Worm (Caenorhabditis elegans) whole organism, L3 larva: ENCODE measurements around the gene Y43B11AR.1.
A peak's percentile ranks its signal among the peaks of the same experiment; 100 is the strongest.

Experiments
- ZK546.5 ChIP-seq: sonication (generic microtip); optimal IDR thresholded peaks from 2 replicates; lab custom pipeline; 2017; ENCODE audit warnings: missing biosample characterization, missing genetic modification characterization
- ama-1 ChIP-seq: fragments of 150-350 bp; optimal IDR thresholded peaks from 2 replicates; lab custom pipeline; 2018
- ceh-28 ChIP-seq: fragments of 150-350 bp; optimal IDR thresholded peaks from 2 replicates; lab custom pipeline; 2014; ENCODE audit warnings: missing biosample characterization, missing genetic modification reagents, missing genetic modification characterization
- ceh-9 ChIP-seq: sonication (generic microtip); optimal IDR thresholded peaks from 2 replicates; lab custom pipeline; 2018; ENCODE audit warnings: missing biosample characterization, missing genetic modification characterization
- daf-12 ChIP-seq: fragments of 150-350 bp; optimal IDR thresholded peaks from 2 replicates; lab custom pipeline; 2014; ENCODE audit warnings: missing biosample characterization, missing genetic modification reagents, missing genetic modification characterization
- egl-27 ChIP-seq: sonication (generic microtip); optimal IDR thresholded peaks from 4 replicates; lab custom pipeline; 2017; ENCODE audit warnings: missing biosample characterization, missing genetic modification reagents, missing genetic modification characterization
- egl-5 ChIP-seq: fragments of 150-350 bp; optimal IDR thresholded peaks from 2 replicates; lab custom pipeline; 2017; ENCODE audit warnings: missing biosample characterization, missing genetic modification reagents, missing genetic modification characterization, inconsistent platforms
- elt-1 ChIP-seq: fragments of 150-350 bp; optimal IDR thresholded peaks from 2 replicates; lab custom pipeline; 2014; ENCODE audit warnings: missing biosample characterization, missing genetic modification characterization
- elt-2 ChIP-seq: sonication (generic microtip); optimal IDR thresholded peaks from 2 replicates; lab custom pipeline; 2016; ENCODE audit warnings: missing genetic modification reagents, mild to moderate bottlenecking, missing genetic modification characterization, missing compliant biosample characterization
- elt-3 ChIP-seq, 3 experiments: fragments of 150-350 bp in 1 of 3; sonication (generic microtip) in 2 of 3; optimal IDR thresholded peaks; 2 replicates in 2 of 3; 4 replicates in 1 of 3; lab custom pipeline; 2014 to 2017; ENCODE audit warnings: missing biosample characterization in 3 of 3, missing genetic modification characterization in 3 of 3
- eor-1 ChIP-seq, 2 experiments: fragments of 150-350 bp; optimal IDR thresholded peaks; 2 replicates each; lab custom pipeline; 2014 to 2018; ENCODE audit warnings: missing biosample characterization in 2 of 2, missing genetic modification characterization in 2 of 2
- fkh-10 ChIP-seq: sonication (generic microtip); optimal IDR thresholded peaks from 2 replicates; lab custom pipeline; 2017; ENCODE audit warnings: missing biosample characterization, missing genetic modification reagents, missing genetic modification characterization
- fos-1 ChIP-seq: fragments of 150-350 bp; optimal IDR thresholded peaks from 2 replicates; lab custom pipeline; 2014; ENCODE audit warnings: missing biosample characterization, missing genetic modification characterization
- hmg-11 ChIP-seq: sonication (generic microtip); optimal IDR thresholded peaks from 2 replicates; lab custom pipeline; 2016; ENCODE audit warnings: missing genetic modification characterization, missing compliant biosample characterization
- jun-1 ChIP-seq: fragments of 150-350 bp; optimal IDR thresholded peaks from 2 replicates; lab custom pipeline; 2014; ENCODE audit warnings: missing biosample characterization, missing genetic modification reagents, missing genetic modification characterization
- lin-39 ChIP-seq: fragments of 150-350 bp; optimal IDR thresholded peaks from 2 replicates; lab custom pipeline; 2018; ENCODE audit warnings: missing biosample characterization, missing genetic modification reagents, missing genetic modification characterization
- lsy-12 ChIP-seq: sonication (generic microtip); optimal IDR thresholded peaks from 2 replicates; lab custom pipeline; 2016; ENCODE audit warnings: mild to moderate bottlenecking, missing genetic modification characterization, missing compliant biosample characterization
- mdl-1 ChIP-seq: fragments of 150-350 bp; optimal IDR thresholded peaks from 2 replicates; lab custom pipeline; 2014; ENCODE audit warnings: missing biosample characterization, missing genetic modification characterization
- mml-1 ChIP-seq: fragments of 150-350 bp; sonication (generic microtip); optimal IDR thresholded peaks from 3 replicates; lab custom pipeline; 2014; ENCODE audit warnings: missing biosample characterization, missing genetic modification characterization
- nfya-1 ChIP-seq: sonication (generic microtip); optimal IDR thresholded peaks from 2 replicates; lab custom pipeline; 2017; ENCODE audit warnings: missing genetic modification characterization, mild to moderate bottlenecking, missing compliant biosample characterization, antibody characterized with exemption, moderate library complexity; ENCODE audit not compliant: insufficient read depth
- nhr-12 ChIP-seq: fragments of 150-350 bp; optimal IDR thresholded peaks from 2 replicates; lab custom pipeline; 2014; ENCODE audit warnings: missing biosample characterization, missing genetic modification characterization
- nhr-23 ChIP-seq: fragments of 150-350 bp; optimal IDR thresholded peaks from 2 replicates; lab custom pipeline; 2014; ENCODE audit warnings: missing biosample characterization, missing genetic modification reagents, missing genetic modification characterization
- nhr-237 ChIP-seq: fragments of 150-350 bp; optimal IDR thresholded peaks from 2 replicates; lab custom pipeline; 2014; ENCODE audit warnings: missing biosample characterization, missing genetic modification characterization
- nhr-25 ChIP-seq: sonication (generic microtip); optimal IDR thresholded peaks from 2 replicates; lab custom pipeline; 2017; ENCODE audit warnings: missing biosample characterization, missing genetic modification characterization
- nhr-28 ChIP-seq: fragments of 150-350 bp; optimal IDR thresholded peaks from 2 replicates; lab custom pipeline; 2014; ENCODE audit warnings: missing biosample characterization, missing genetic modification characterization
- nhr-43 ChIP-seq: sonication (generic microtip); optimal IDR thresholded peaks from 2 replicates; lab custom pipeline; 2016; ENCODE audit warnings: mild to moderate bottlenecking, missing genetic modification characterization, missing compliant biosample characterization; ENCODE audit not compliant: poor library complexity, severe bottlenecking
- nhr-67 ChIP-seq: fragments of 150-350 bp; optimal IDR thresholded peaks from 2 replicates; lab custom pipeline; 2014; ENCODE audit warnings: missing biosample characterization, missing genetic modification characterization
- nhr-76 ChIP-seq: fragments of 150-350 bp; sonication (generic microtip); optimal IDR thresholded peaks from 5 replicates; lab custom pipeline; 2014; ENCODE audit warnings: missing biosample characterization, missing genetic modification characterization
- nhr-77 ChIP-seq: fragments of 150-350 bp; optimal IDR thresholded peaks from 2 replicates; lab custom pipeline; 2014; ENCODE audit warnings: missing biosample characterization, missing genetic modification characterization
- pha-4 ChIP-seq: fragments of 150-350 bp; optimal IDR thresholded peaks from 2 replicates; lab custom pipeline; 2014; ENCODE audit warnings: missing biosample characterization, missing genetic modification reagents, missing genetic modification characterization
- pqm-1 ChIP-seq: fragments of 150-350 bp; optimal IDR thresholded peaks from 2 replicates; lab custom pipeline; 2017; ENCODE audit warnings: missing biosample characterization, missing genetic modification characterization, inconsistent platforms
- sea-2 ChIP-seq: fragments of 150-350 bp; sonication (generic microtip); optimal IDR thresholded peaks from 4 replicates; lab custom pipeline; 2014; ENCODE audit warnings: missing biosample characterization, missing genetic modification reagents, missing genetic modification characterization
- skn-1 ChIP-seq: fragments of 150-350 bp; optimal IDR thresholded peaks from 2 replicates; lab custom pipeline; 2014; ENCODE audit warnings: missing biosample characterization, missing genetic modification characterization
- tbx-2 ChIP-seq: sonication (generic microtip); optimal IDR thresholded peaks from 2 replicates; lab custom pipeline; 2016; ENCODE audit warnings: mild to moderate bottlenecking, missing genetic modification characterization, missing compliant biosample characterization
- unc-39 ChIP-seq: sonication (generic microtip); optimal IDR thresholded peaks from 4 replicates; lab custom pipeline; 2017; ENCODE audit warnings: missing biosample characterization, missing genetic modification characterization
- zag-1 ChIP-seq: fragments of 150-350 bp; optimal IDR thresholded peaks from 2 replicates; lab custom pipeline; 2014; ENCODE audit warnings: missing biosample characterization, missing genetic modification characterization
- ztf-4 ChIP-seq: fragments of 150-350 bp; optimal IDR thresholded peaks from 2 replicates; lab custom pipeline; 2014; ENCODE audit warnings: missing biosample characterization, missing genetic modification characterization

The Y43B11AR.1 gene

DNA sequence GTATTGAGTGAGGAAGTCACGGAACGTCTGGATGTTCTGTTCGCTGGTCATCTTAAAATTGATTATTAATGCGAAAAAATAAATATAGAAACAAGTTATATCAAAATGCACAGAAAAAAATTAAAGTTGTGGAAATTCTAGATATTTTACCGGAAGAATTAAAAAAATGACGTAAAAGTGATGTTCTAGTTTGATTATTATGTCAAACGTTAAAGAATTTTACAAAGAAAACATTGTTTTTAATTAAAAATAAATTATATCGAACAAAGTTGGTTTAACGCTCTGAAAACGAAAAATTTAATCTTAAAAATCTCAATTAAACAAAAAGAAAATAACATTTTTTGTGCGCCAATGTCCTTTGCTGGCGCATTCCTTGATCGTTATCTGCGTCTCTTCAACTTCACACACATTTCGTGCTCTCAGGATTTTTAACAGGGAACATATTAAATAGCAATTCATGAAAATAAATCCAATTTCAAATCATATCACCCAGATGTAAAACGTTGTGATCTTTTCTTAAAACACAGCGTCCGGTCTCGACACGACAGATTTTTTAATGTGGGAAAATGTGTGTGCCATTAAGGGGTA is 36.7 kb upstream of the Y43B11AR.1 start, which contains the start of gene tin-9.1 (continued):
- TF ChIP-seq ama-1 (lab: Kevin White, UChicago) (no peak), nhr-237 (tag; lab: Kevin White, UChicago) (no peak), skn-1 (tag; lab: Kevin White, UChicago) (no peak)

DNA sequence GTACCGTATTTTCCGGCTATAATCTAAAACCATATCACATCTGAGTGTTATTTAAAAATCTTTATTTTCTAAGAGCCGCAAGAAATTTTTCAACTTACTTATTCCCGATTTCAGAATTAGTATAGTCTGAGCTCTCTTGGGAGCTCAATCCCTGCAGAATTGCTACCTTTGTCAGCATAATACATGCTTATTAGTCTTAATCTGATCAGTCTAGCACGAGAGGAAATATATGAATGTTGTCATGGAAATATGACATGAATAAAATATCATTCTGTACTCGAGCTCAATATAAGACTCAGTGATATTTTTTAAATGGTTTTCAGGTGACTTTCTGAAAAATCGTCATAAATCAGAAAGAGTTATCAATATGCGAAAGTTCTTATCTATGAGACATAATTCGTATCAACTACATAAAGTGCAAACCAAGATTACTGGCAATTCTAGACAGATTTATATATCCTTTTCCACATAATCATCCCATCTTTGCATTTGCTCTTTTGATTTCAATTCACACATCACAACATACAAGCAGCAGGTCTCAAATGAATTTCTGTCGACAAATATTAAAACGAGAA is 35.9 kb upstream of the Y43B11AR.1 start:
- TF ChIP-seq daf-12 (tag; lab: Kevin White, UChicago): no peak
- peak; percentile 34 for TF ChIP-seq skn-1 (tag; lab: Kevin White, UChicago)
- peak; percentile 24 for TF ChIP-seq pqm-1 (tag; lab: Kevin White, UChicago)
- peak; percentile 59 for TF ChIP-seq elt-2
- TF ChIP-seq mml-1: no peak

DNA sequence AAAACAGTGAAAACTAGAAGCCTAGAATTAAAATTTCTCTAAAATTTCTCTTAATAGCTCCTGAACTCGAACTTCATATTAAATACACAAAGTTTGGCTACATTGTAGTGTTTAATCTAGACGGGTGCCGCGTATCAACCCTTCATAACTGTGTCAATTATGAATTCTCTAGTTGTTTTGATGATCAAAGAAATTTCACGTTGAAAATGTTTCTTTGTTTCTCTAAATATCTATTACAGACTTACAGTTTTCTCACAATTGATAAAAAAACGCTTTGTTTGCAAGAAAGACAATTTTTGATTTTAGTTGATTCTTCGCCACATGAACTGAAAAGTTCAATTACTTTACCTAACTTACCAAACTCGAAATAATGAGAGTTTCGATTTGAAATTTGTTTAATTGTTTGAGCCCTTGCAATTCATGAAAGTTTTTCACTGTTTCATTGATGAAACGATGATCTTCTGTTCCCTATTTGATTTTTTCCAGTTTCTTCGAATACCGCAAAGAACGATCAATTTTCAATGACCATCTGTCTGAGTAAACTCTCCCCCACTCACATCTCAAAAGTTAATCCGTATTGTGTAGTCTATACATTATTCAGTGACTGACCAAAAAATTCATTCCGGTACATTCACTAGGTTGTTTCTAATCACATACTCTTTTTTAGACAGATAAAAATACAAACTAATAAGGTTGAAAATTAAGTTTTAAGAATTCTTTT is 34.5 kb upstream of the Y43B11AR.1 start:
- TF ChIP-seq nhr-77 (no peak), hmg-11 (tag; lab: Kevin White, UChicago) (no peak), elt-2 (peak; percentile 39), elt-1 (tag; lab: Kevin White, UChicago) (peak; percentile 7), nhr-23 (tag; lab: Kevin White, UChicago) (peak; percentile 27), nfya-1 (peak; percentile 26), nhr-12 (no peak), ZK546.5 (tag; lab: Kevin White, UChicago) (no peak), pha-4 (peak; percentile 62), pqm-1 (tag; lab: Kevin White, UChicago) (peak; percentile 56), mml-1 (no peak), nhr-43 (tag; lab: Kevin White, UChicago) (no peak), ama-1 (lab: Kevin White, UChicago) (peak; percentile 18), fkh-10 (GFP tag; lab: Kevin White, UChicago) (no peak), ztf-4 (tag; lab: Kevin White, UChicago) (no peak), nhr-25 (tag; lab: Kevin White, UChicago) (peak; percentile 4), nhr-28 (tag; lab: Kevin White, UChicago) (no peak), nhr-67 (tag; lab: Kevin White, UChicago) (no peak), lin-39 (no peak)

DNA sequence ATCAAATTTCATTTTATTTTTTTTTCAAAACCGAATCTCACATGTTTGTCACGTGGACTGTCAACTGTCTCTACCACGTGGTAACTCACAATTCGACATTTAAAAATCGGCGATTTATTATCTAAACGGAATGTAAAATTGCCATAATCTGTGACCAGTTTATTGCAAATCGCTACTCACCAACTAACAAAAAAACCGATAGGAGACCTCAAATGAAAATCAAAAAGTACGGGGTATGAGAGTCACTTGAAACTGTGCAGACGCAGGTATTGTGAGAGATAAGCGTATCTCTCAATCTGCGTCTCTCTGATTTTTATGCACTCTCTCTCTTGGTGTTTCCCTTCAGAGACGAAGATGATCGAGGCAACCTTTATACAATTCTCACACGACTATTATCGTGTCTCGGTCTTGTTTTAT is 33.5 kb upstream of the Y43B11AR.1 start:
- TF ChIP-seq elt-1 (tag; lab: Kevin White, UChicago) (peak; percentile 67), ceh-28 (tag; lab: Kevin White, UChicago) (peak; percentile 51), daf-12 (tag; lab: Kevin White, UChicago) (no peak), egl-5 (tag; lab: Kevin White, UChicago) (peak; percentile 26), mml-1 (peak; percentile 68), sea-2 (GFP tag; lab: Kevin White, UChicago) (no peak), tbx-2 (tag; lab: Kevin White, UChicago) (no peak), pqm-1 (tag; lab: Kevin White, UChicago) (peak; percentile 92), nhr-76 (peak; percentile 8), nfya-1 (peak; percentile 58), nhr-43 (tag; lab: Kevin White, UChicago) (peak; percentile 81), elt-3 (tag; optimal IDR thresholded peaks at IDR 0.05; lab: Kevin White, UChicago) (peak in 1 of 3 experiments; percentile 75), unc-39 (tag; lab: Kevin White, UChicago) (no peak), ZK546.5 (tag; lab: Kevin White, UChicago) (no peak), pha-4 (peak; percentile 57), ztf-4 (tag; lab: Kevin White, UChicago) (peak; percentile 16), elt-2 (peak; percentile 96), nhr-25 (tag; lab: Kevin White, UChicago) (peak; percentile 78), zag-1 (tag; lab: Kevin White, UChicago) (no peak), ceh-9 (tag; lab: Kevin White, UChicago) (no peak), hmg-11 (tag; lab: Kevin White, UChicago) (peak; percentile 46), nhr-28 (tag; lab: Kevin White, UChicago) (no peak), skn-1 (tag; lab: Kevin White, UChicago) (peak; percentile 57), nhr-23 (tag; lab: Kevin White, UChicago) (peak; percentile 69), lsy-12 (tag; lab: Kevin White, UChicago) (peak; percentile 57), nhr-77 (no peak), fos-1 (tag; lab: Kevin White, UChicago) (no peak), mdl-1 (tag; lab: Kevin White, UChicago) (peak; percentile 33), eor-1 (tag; optimal IDR thresholded peaks at IDR 0.05; lab: Kevin White, UChicago) (peak in 1 of 2 experiments; percentile 4), egl-27 (no peak), jun-1 (tag; lab: Kevin White, UChicago) (peak; percentile 81)
